Worm (Caenorhabditis elegans): ENCODE results near the gene zipt-16.

DNA sequence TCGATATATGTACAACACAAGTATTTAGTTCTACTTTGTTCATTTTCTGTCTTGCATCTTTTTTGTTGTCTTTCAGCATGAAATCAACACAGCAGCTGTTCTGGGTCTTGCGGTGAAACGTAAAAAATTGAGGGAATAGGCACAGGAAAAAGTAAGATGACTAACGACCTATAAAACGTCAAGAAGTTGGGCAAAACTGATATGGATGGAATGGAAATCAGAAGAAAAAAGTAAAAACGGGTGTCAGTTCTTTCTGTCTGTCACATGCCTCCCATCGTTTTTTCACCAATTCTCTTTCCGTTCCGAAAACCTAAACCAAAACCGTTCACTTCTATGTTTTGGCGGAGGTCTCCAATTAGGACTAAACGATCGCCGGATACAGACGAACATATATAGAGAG is 38.2 kb downstream of the zipt-16 start:
- TF ChIP-seq ama-1 (optimal IDR thresholded peaks at IDR 0.05) = no peak
- TF ChIP-seq Y105C5A.15 (GFP tag; IDR thresholded peaks at IDR 0.05) = no peak
- no peak for TF ChIP-seq madf-9 (GFP tag; conservative IDR thresholded peaks at IDR 0.05)
- TF ChIP-seq mdt-29 (GFP tag; IDR thresholded peaks at IDR 0.05) = no peak
- no peak for TF ChIP-seq dmd-8 (GFP tag; IDR thresholded peaks at IDR 0.05)
- TF ChIP-seq nhr-237 (tag; optimal IDR thresholded peaks at IDR 0.05) = no peak

Data from whole organism, L4 larva.